Worm (Caenorhabditis elegans): Measurements from ENCODE around the gene egl-19.

- no peak for TF ChIP-seq nhr-85 (tag)
- no peak for TF ChIP-seq aha-1 (tag; optimal IDR thresholded peaks at IDR 0.05)
- TF ChIP-seq nhr-77 (tag; optimal IDR thresholded peaks at IDR 0.05), result no peak
- TF ChIP-seq lin-39 (tag; optimal IDR thresholded peaks at IDR 0.05), result no peak
- no peak for TF ChIP-seq mep-1 (tag; optimal IDR thresholded peaks at IDR 0.05)
- TF ChIP-seq unc-98 (GFP tag; IDR thresholded peaks at IDR 0.05), result no peak
- no peak for TF ChIP-seq blmp-1 (tag; optimal IDR thresholded peaks at IDR 0.05)
- TF ChIP-seq zag-1 (tag; optimal IDR thresholded peaks at IDR 0.05), result no peak
- TF ChIP-seq nhr-90 (tag; optimal IDR thresholded peaks at IDR 0.05; ENCODE audit: poor library complexity), result no peak
Measured at ce11 chrIV:7404934-7405632, at the start of gene egl-19, which contains the start of gene C48A7.16.

Measured in whole organism, L1 larva.